Worm (Caenorhabditis elegans) whole organism, L3 larva: Measurements from ENCODE around the gene ina-1.

Experiments
- egl-27 ChIP-seq: sonication (generic microtip); optimal IDR thresholded peaks from 4 replicates; lab custom pipeline; 2017; ENCODE audit warnings: missing biosample characterization, missing genetic modification reagents, missing genetic modification characterization
- fkh-10 ChIP-seq: sonication (generic microtip); optimal IDR thresholded peaks from 2 replicates; lab custom pipeline; 2017; ENCODE audit warnings: missing biosample characterization, missing genetic modification reagents, missing genetic modification characterization
- mdl-1 ChIP-seq: fragments of 150-350 bp; optimal IDR thresholded peaks from 2 replicates; lab custom pipeline; 2014; ENCODE audit warnings: missing biosample characterization, missing genetic modification characterization
- pqm-1 ChIP-seq: fragments of 150-350 bp; optimal IDR thresholded peaks from 2 replicates; lab custom pipeline; 2017; ENCODE audit warnings: missing biosample characterization, missing genetic modification characterization, inconsistent platforms

ce11 chrIII:9152950-9153349 is 19.7 kb downstream of the ina-1 start:
- TF ChIP-seq fkh-10 (GFP tag; lab: Kevin White, UChicago) (no peak), egl-27 (no peak), pqm-1 (no peak), mdl-1 (tag; lab: Kevin White, UChicago) (no peak)
